Fruit fly (Drosophila melanogaster): ENCODE results near the gene PIG-Wb.

The PIG-Wb gene

DNA sequence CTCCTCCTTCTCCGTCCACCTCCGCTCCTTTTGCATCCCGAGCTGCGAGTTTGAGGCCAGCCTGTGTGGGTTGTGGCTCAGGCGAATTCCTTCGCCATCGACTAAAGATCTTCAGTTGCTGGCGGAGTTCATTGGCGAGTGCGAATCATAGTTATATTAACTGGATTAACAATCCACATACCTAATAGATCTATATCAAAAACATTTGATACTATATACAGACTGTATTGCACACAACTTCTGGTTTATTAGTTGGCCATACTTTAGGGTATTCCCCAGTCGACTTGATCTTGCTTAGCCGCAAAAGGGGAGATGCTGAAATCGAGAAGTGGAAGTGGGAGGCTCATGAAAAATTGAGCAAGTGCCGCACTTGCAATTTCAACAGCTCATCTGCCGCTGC, 45.0 kb downstream of the PIG-Wb start:
- TF ChIP-seq CG12768 (GFP tag; optimal IDR thresholded peaks at IDR 0.05): no peak

DNA sequence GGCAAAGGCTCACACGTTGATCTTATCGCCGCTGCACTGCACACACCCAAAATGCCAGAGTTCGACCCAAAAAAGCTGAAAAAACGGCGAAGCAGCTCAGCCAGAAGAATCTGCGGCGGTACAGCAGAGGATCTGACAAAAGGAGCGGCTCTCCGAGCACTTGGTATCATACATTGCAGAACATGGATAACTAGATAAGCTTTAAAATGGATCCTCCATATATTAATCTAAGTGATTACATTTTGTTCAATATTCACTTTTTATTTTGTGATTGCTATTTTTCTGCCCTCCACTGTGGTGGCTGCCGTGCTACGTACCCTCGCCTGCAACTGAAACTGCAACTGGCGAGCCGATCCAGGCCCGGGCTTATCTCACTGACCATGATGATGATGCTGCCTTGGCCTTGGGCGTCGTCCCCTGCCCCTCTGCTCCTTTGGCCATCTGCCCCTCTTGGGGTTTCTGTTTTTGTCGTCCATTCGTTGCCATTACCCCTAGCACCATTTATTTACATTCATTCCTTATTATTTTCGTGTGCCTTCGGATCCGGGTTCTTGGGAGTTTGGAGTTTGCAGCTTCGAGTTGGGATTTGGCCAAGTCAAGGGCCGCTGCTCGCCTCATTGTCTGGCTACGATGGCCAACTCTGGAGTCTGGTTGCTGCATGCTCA, 45.7 kb downstream of the PIG-Wb start:
- TF ChIP-seq Clk (GFP tag; optimal IDR thresholded peaks at IDR 0.05): no peak
- no peak for TF ChIP-seq CG1620 (GFP tag; optimal IDR thresholded peaks at IDR 0.05)
- TF ChIP-seq tj (GFP tag; optimal IDR thresholded peaks at IDR 0.05): no peak
- TF ChIP-seq Crg-1 (GFP tag; optimal IDR thresholded peaks at IDR 0.05): no peak
- no peak for TF ChIP-seq cic (GFP tag; optimal IDR thresholded peaks at IDR 0.05)
- no peak for TF ChIP-seq CG33017 (tag; optimal IDR thresholded peaks at IDR 0.05)
- TF ChIP-seq Hr96 (GFP tag; optimal IDR thresholded peaks at IDR 0.05): no peak
- TF ChIP-seq CG11617 (GFP tag; optimal IDR thresholded peaks at IDR 0.05): no peak
- TF ChIP-seq CG12768 (GFP tag; optimal IDR thresholded peaks at IDR 0.05): no peak
- TF ChIP-seq toe (GFP tag; optimal IDR thresholded peaks at IDR 0.05): no peak
- TF ChIP-seq CG5204 (GFP tag; optimal IDR thresholded peaks at IDR 0.05): no peak
- TF ChIP-seq pad (GFP tag; optimal IDR thresholded peaks at IDR 0.05): no peak
- no peak for TF ChIP-seq ovo (GFP tag; optimal IDR thresholded peaks at IDR 0.05)
- no peak for TF ChIP-seq CG7045 (GFP tag; optimal IDR thresholded peaks at IDR 0.05)

DNA sequence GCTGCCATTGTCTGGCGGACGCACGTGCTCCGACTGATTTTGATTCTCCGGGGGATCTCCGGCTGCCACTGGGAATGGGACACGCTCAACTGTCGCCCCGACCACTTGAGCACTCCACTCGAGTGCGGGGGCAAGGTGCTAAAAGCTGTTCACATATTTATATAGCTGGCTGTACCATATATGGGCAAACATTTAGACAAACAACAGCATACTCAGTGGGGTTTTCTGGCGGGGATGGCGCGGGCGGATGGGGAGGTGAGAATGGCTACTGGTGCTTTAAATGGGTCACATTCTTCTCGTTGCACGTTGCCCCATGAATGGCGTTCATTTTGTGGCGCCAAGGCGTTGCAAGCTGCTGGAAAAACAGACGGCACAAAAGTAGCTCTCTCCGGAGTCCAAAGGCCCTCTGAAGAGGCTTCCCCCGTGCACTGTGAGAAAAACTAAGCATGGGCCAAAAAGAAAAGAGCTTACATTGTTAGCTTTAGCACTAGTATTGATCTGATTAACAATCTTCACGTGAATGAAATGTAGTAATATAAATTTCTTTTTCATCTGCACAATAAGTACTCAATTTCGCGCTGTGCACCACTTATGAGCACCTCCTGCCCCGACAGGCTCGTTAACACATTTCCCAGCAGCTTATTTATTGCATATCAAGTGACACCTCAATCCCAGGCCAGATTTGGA, 47.0 kb downstream of the PIG-Wb start:
- no peak for TF ChIP-seq CG5204 (GFP tag; optimal IDR thresholded peaks at IDR 0.05)
- TF ChIP-seq Mnt (GFP tag; optimal IDR thresholded peaks at IDR 0.05): no peak
- TF ChIP-seq CG11617 (GFP tag; optimal IDR thresholded peaks at IDR 0.05): no peak
- no peak for TF ChIP-seq kay (GFP tag; ENCODE audit: borderline replicate concordance)
- TF ChIP-seq CG14711 (tag; optimal IDR thresholded peaks at IDR 0.05): no peak
- TF ChIP-seq CG7101 (tag; optimal IDR thresholded peaks at IDR 0.05): no peak
- TF ChIP-seq Clk (GFP tag; optimal IDR thresholded peaks at IDR 0.05): no peak

DNA sequence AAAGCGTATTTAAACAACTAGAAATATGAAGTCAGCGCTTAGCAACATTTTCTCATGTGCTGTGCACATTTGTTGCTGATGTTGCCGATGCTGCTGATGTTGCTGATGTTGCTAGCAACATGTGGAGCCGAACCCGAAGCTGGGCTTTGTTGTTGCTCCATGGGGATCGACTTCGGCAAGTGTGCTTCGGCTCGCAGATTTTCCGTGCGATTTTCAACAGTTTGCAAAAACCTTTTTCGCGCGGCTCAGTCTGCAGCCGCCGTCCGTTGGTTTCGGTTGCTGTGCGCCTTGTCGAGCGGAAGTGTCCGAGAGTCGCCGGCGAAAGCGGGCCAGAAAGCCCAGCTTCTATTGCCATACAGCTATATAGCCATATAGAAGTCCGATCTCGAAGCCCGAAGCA, 49.3 kb downstream of the PIG-Wb start:
- TF ChIP-seq CG7045 (GFP tag; optimal IDR thresholded peaks at IDR 0.05) (no peak), CG7101 (tag; optimal IDR thresholded peaks at IDR 0.05) (no peak), cnc (optimal IDR thresholded peaks at IDR 0.05) (no peak), ovo (GFP tag; optimal IDR thresholded peaks at IDR 0.05) (no peak), tj (GFP tag; optimal IDR thresholded peaks at IDR 0.05) (peak; percentile 40), kay (GFP tag; ENCODE audit: borderline replicate concordance) (no peak), CG1620 (GFP tag; optimal IDR thresholded peaks at IDR 0.05) (no peak)

DNA sequence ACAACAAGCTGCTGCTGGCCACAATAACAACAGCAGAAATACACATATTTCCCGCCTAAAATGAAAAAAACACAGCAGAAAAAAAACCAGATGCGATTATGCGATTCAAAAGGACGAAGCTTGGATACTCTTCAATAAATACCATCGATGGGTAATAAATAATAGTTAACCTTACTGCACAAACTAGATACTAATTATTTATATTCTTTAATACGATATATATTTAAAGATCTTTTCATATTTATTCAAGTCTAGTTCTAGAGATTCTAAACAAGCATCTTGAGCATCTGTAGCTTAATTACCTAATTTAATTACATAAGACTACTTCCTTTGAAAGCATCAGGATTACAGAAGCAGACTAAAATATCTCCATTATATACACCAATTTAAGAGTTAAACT, 49.7 kb downstream of the PIG-Wb start:
- TF ChIP-seq cnc (optimal IDR thresholded peaks at IDR 0.05): no peak
- no peak for TF ChIP-seq Mnt (GFP tag; optimal IDR thresholded peaks at IDR 0.05)
- TF ChIP-seq CG1620 (GFP tag; optimal IDR thresholded peaks at IDR 0.05): no peak
- no peak for TF ChIP-seq cic (GFP tag; optimal IDR thresholded peaks at IDR 0.05)

Measured in whole organism, adult.